Worm (Caenorhabditis elegans): ENCODE results near the gene sra-38.

DNA sequence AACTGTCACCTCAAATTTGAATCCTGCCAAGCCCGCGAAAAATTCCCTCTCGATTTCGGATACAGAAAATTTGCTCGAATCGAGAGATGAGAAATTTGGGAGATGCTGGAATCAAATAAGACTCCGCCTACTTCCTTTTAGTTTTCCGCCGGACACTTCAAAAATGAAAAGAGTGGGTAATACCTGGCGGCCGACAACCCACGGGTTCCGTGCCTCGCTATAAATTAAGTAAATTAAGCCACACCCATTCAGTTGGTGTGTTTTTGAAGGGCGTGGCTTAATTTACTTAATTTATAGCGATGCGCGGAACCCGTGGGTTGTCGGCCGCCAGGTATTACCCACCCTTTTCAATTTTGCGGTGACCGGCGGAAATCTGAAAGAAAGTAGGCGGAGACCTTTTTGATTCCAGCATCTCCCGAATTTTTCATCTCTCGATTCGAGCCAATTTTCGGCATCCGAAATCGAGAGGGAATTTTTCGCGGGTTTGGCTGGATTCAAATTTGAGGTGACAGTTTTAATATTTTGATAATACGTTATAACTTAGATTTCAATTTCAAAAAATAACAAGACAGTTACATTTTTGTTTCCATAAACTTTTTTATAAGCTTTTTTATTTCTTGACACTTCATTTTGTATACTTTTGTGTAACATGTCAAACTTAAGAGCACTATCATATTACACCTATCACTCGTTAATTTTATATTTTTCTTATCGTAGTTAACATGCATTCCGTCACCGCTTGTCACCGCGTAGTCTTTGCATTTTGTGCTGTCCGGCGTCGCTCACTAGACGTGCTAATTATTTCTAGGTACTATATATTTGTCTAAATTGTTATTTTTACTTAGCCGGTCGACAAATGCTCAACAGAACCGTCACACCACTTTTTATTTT is 47.0 kb upstream of the sra-38 start:
- no peak for TF ChIP-seq him-1 (tag; optimal IDR thresholded peaks at IDR 0.05)
- no peak for TF ChIP-seq W03F9.2 (tag; optimal IDR thresholded peaks at IDR 0.05)

Data from whole organism, L4/young adult.